Worm (Caenorhabditis elegans): ENCODE measurements around the gene lgc-20.

DNA sequence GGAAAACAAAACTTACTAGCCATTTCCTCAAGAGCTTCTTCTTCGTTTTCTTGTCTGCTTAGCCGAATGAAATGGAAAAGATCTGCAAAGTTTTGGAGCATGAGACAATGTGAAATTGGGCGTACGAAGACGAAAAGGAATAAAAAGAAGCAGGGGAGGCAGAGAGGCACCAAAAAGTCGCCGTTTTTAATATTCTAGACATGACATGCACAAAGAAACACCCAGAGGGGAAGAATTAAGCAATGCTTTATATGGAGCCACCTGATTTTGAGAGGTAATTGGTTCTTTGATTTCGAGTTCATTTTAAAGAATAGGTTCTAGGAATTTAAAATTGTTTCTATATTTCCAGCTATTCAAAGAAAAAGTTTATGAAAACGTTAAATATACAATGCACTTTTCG lies 29.2 kb downstream of the lgc-20 start, which contains the start of gene T24F1.4:
- TF ChIP-seq med-1 (GFP tag; optimal IDR thresholded peaks at IDR 0.05; ENCODE audit: insufficient read depth) (no peak), cog-1 (tag; optimal IDR thresholded peaks at IDR 0.05) (no peak), T22C8.4 (GFP tag; IDR thresholded peaks at IDR 0.05) (no peak), flt-1 (GFP tag; IDR thresholded peaks at IDR 0.05) (no peak), ztf-29 (GFP tag; IDR thresholded peaks at IDR 0.05) (no peak), ref-1 (GFP tag; conservative IDR thresholded peaks at IDR 0.05) (no peak), klf-2 (GFP tag; conservative IDR thresholded peaks at IDR 0.05) (no peak), ztf-23 (GFP tag; IDR thresholded peaks at IDR 0.05) (no peak), tab-1 (GFP tag; IDR thresholded peaks at IDR 0.05) (no peak)
